Worm (Caenorhabditis elegans) whole organism, late embryonic: ENCODE measurements around the gene dhs-19.

ENCODE experiments used
- C08G9.2 ChIP-seq: sonication (generic microtip); optimal IDR thresholded peaks from 2 replicates; lab custom pipeline; 2016; ENCODE audit warnings: mild to moderate bottlenecking, missing genetic modification characterization, moderate library complexity, missing compliant biosample characterization
- ceh-48 ChIP-seq: sonication (generic microtip); optimal IDR thresholded peaks from 2 replicates; lab custom pipeline; 2016; ENCODE audit warnings: missing genetic modification characterization, inconsistent platforms, missing compliant biosample characterization
- dve-1 ChIP-seq: sonication (generic microtip); optimal IDR thresholded peaks from 2 replicates; lab custom pipeline; 2017; ENCODE audit warnings: antibody characterized with exemption, mild to moderate bottlenecking, missing genetic modification characterization, missing compliant biosample characterization
- fax-1 ChIP-seq: sonication (generic microtip); optimal IDR thresholded peaks from 2 replicates; lab custom pipeline; 2016; ENCODE audit warnings: missing genotype, missing genetic modification characterization, missing compliant biosample characterization
- fkh-10 ChIP-seq: fragments of 150-350 bp; optimal IDR thresholded peaks from 2 replicates; lab custom pipeline; 2014; ENCODE audit warnings: missing biosample characterization, missing genetic modification reagents, missing genetic modification characterization
- nfya-1 ChIP-seq: sonication (generic microtip); optimal IDR thresholded peaks from 2 replicates; lab custom pipeline; 2017; ENCODE audit warnings: missing genetic modification characterization, mild to moderate bottlenecking, missing compliant biosample characterization, antibody characterized with exemption, moderate library complexity
- pha-4 ChIP-seq: fragments of 150-350 bp; optimal IDR thresholded peaks from 2 replicates; lab custom pipeline; 2018; ENCODE audit warnings: missing biosample characterization, missing genetic modification reagents, missing genetic modification characterization
- pqm-1 ChIP-seq: sonication (generic microtip); optimal IDR thresholded peaks from 2 replicates; lab custom pipeline; 2016; ENCODE audit warnings: missing genetic modification characterization, missing compliant biosample characterization
- sox-2 ChIP-seq: fragments of 200-800 bp; sonication (Bioruptor generic); IDR thresholded peaks from 2 replicates; pipeline ENCODE4 v1.3.6; 2022; ENCODE audit warnings: missing genetic modification reagents, missing genetic modification characterization, missing compliant biosample characterization
- unc-55 ChIP-seq: sonication (generic microtip); optimal IDR thresholded peaks from 2 replicates; lab custom pipeline; 2017; ENCODE audit warnings: missing biosample characterization, missing genetic modification reagents, missing genetic modification characterization

DNA sequence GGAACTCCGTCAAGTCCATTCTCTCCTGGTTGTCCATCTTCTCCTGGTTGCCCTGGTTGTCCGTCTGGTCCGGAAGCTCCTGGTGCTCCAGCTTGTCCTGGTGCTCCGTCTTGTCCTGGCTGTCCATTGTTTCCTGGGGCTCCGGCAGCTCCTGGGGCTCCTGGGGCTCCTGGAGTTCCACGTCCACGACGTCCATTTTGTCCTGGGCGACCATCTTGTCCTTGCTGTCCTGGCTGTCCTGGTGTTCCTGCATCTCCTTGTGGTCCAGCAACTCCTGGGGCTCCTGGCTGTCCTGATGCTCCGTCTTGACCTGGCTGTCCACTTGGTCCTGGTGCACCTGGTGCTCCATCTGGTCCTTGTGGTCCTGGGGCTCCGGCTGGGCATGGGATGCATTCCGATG lies 40.9 kb downstream of the dhs-19 start:
- TF ChIP-seq fkh-10 (no peak), nfya-1 (tag; lab: Kevin White, UChicago) (no peak), pha-4 (tag; lab: Kevin White, UChicago) (no peak), fax-1 (no peak), ceh-48 (tag; lab: Kevin White, UChicago) (no peak), unc-55 (GFP tag; lab: Kevin White, UChicago) (no peak), pqm-1 (no peak), C08G9.2 (tag; lab: Kevin White, UChicago) (no peak), dve-1 (tag; lab: Kevin White, UChicago) (no peak), sox-2 (GFP tag; lab: Robert Waterston, UW) (no peak)
